Fruit fly (Drosophila melanogaster): ENCODE results near the gene rdhB.

- no peak for TF ChIP-seq Smox (GFP tag; optimal IDR thresholded peaks at IDR 0.05)
- no peak for TF ChIP-seq Sox102F (GFP tag; optimal IDR thresholded peaks at IDR 0.05)
- no peak for TF ChIP-seq CG9139 (GFP tag; optimal IDR thresholded peaks at IDR 0.05)
- no peak for TF ChIP-seq CG1621 (tag; optimal IDR thresholded peaks at IDR 0.05)
- no peak for TF ChIP-seq topi (GFP tag; optimal IDR thresholded peaks at IDR 0.05)
- TF ChIP-seq CG11902 (GFP tag; optimal IDR thresholded peaks at IDR 0.05): no peak
- no peak for TF ChIP-seq dsx (GFP tag; optimal IDR thresholded peaks at IDR 0.05; ENCODE audit: poor library complexity, severe bottlenecking)
- no peak for TF ChIP-seq Hr39 (GFP tag; optimal IDR thresholded peaks at IDR 0.05)
- TF ChIP-seq CG10631 (GFP tag; optimal IDR thresholded peaks at IDR 0.05): no peak
- TF ChIP-seq CG31627 (GFP tag; optimal IDR thresholded peaks at IDR 0.05): no peak
- no peak for TF ChIP-seq fkh (GFP tag; optimal IDR thresholded peaks at IDR 0.05)
- TF ChIP-seq OdsH (GFP tag; optimal IDR thresholded peaks at IDR 0.05): no peak
- no peak for TF ChIP-seq CG11762 (GFP tag; optimal IDR thresholded peaks at IDR 0.05; ENCODE audit: insufficient read depth)
- no peak for TF ChIP-seq CG6854 (GFP tag; optimal IDR thresholded peaks at IDR 0.05)
These were observed 11.3 kb upstream of the rdhB start, which contains the start of gene CG5388 for dm6 chr3R:22340207-22340606.

Data from whole organism, prepupa.